Worm (Caenorhabditis elegans) whole organism, L3 larva: ENCODE results near the gene ZK370.6.

Experiments used
- R02D3.7 ChIP-seq: fragments of 150-350 bp; optimal IDR thresholded peaks from 2 replicates; lab custom pipeline; 2014; ENCODE audit warnings: missing biosample characterization, missing genetic modification characterization
- ZK546.5 ChIP-seq: sonication (generic microtip); optimal IDR thresholded peaks from 2 replicates; lab custom pipeline; 2017; ENCODE audit warnings: missing biosample characterization, missing genetic modification characterization
- ama-1 ChIP-seq: fragments of 150-350 bp; optimal IDR thresholded peaks from 2 replicates; lab custom pipeline; 2018
- daf-12 ChIP-seq: fragments of 150-350 bp; optimal IDR thresholded peaks from 2 replicates; lab custom pipeline; 2014; ENCODE audit warnings: missing biosample characterization, missing genetic modification reagents, missing genetic modification characterization
- elt-3 ChIP-seq, 3 experiments: fragments of 150-350 bp in 1 of 3; sonication (generic microtip) in 2 of 3; optimal IDR thresholded peaks; 2 replicates in 2 of 3; 4 replicates in 1 of 3; lab custom pipeline; 2014 to 2017; ENCODE audit warnings: missing biosample characterization in 3 of 3, missing genetic modification characterization in 3 of 3
- jun-1 ChIP-seq: fragments of 150-350 bp; optimal IDR thresholded peaks from 2 replicates; lab custom pipeline; 2014; ENCODE audit warnings: missing biosample characterization, missing genetic modification reagents, missing genetic modification characterization
- nhr-11 ChIP-seq: fragments of 150-350 bp; optimal IDR thresholded peaks from 2 replicates; lab custom pipeline; 2014; ENCODE audit warnings: missing biosample characterization, missing genetic modification characterization
- unc-62 ChIP-seq: fragments of 150-350 bp; sonication (generic microtip); optimal IDR thresholded peaks from 4 replicates; lab custom pipeline; 2014; ENCODE audit warnings: missing biosample characterization, missing genetic modification reagents, missing genetic modification characterization

- TF ChIP-seq unc-62 (GFP tag; lab: Kevin White, UChicago) (no peak), jun-1 (tag; lab: Kevin White, UChicago) (no peak), elt-3 (tag; optimal IDR thresholded peaks at IDR 0.05; lab: Kevin White, UChicago) (no peak), R02D3.7 (tag; lab: Kevin White, UChicago) (no peak), nhr-11 (tag; lab: Kevin White, UChicago) (no peak), ZK546.5 (tag; lab: Kevin White, UChicago) (no peak), ama-1 (no peak), daf-12 (tag; lab: Kevin White, UChicago) (no peak)
These were observed 3.9 kb downstream of the ZK370.6 start for ce11 chrIII:8739786-8740185.
